Worm (Caenorhabditis elegans) whole organism, L2 larva: ENCODE measurements around the gene nrf-6.

Source experiments
- R02D3.7 ChIP-seq: fragments of 150-350 bp; optimal IDR thresholded peaks from 2 replicates; lab custom pipeline; 2014; ENCODE audit warnings: missing biosample characterization, missing genetic modification characterization
- elt-1 ChIP-seq: fragments of 150-350 bp; optimal IDR thresholded peaks from 2 replicates; lab custom pipeline; 2014; ENCODE audit warnings: missing biosample characterization, missing genetic modification characterization
- elt-3 ChIP-seq: sonication (generic microtip); optimal IDR thresholded peaks from 2 replicates; lab custom pipeline; 2017; ENCODE audit warnings: missing biosample characterization, missing genetic modification characterization
- lin-13 ChIP-seq: fragments of 150-350 bp; optimal IDR thresholded peaks from 2 replicates; lab custom pipeline; 2014; ENCODE audit warnings: missing biosample characterization, missing genetic modification reagents, missing genetic modification characterization
- ztf-11 ChIP-seq: sonication (generic microtip); optimal IDR thresholded peaks from 2 replicates; lab custom pipeline; 2017; ENCODE audit warnings: missing biosample characterization, missing genetic modification characterization

DNA sequence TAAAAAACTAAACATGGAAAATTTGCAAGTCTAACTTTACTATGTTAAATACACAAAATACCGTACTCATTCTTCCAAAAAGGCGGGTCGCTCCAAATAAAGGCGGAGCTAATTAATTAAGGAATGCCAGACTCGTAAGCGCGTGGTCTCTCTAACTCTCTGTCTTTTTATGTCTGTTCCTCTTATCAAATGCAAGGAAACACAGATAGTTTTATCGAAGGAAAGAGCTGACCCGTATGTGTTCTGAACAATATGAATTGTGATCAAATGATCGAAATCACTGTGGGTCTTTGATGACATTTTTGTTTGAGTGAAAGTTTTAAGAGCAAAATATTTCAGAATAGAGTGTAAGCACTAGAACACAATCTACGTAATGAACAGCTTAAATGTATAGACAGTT, 31.1 kb downstream of the nrf-6 start:
- TF ChIP-seq lin-13 (GFP tag; lab: Kevin White, UChicago) (no peak), elt-3 (tag; lab: Kevin White, UChicago) (no peak), elt-1 (no peak), R02D3.7 (tag; lab: Kevin White, UChicago) (no peak), ztf-11 (tag; lab: Kevin White, UChicago) (no peak)
